Worm (Caenorhabditis elegans) whole organism, late embryonic: ENCODE measurements around the gene tag-65.

Experiments
- C38D4.7 ChIP-seq: fragments of 200-800 bp; sonication (Bioruptor generic); optimal IDR thresholded peaks from 2 replicates; lab custom pipeline; 2018; ENCODE audit warnings: mild to moderate bottlenecking, missing genetic modification characterization, moderate library complexity, missing compliant biosample characterization
- F13H6.1 ChIP-seq: sonication (generic microtip); optimal IDR thresholded peaks from 2 replicates; lab custom pipeline; 2016; ENCODE audit warnings: missing genetic modification characterization, missing compliant biosample characterization
- K09A11.1 ChIP-seq: sonication (generic microtip); optimal IDR thresholded peaks from 2 replicates; lab custom pipeline; 2017; ENCODE audit warnings: antibody characterized with exemption, mild to moderate bottlenecking, missing genetic modification characterization, missing compliant biosample characterization; ENCODE audit not compliant: insufficient read depth
- T23F11.4 ChIP-seq: fragments of 200-800 bp; sonication (Bioruptor generic); optimal IDR thresholded peaks from 2 replicates; lab custom pipeline; 2018; ENCODE audit warnings: mild to moderate bottlenecking, missing genetic modification characterization, missing compliant biosample characterization
- Y22D7AL.16 ChIP-seq: sonication (generic microtip); optimal IDR thresholded peaks from 2 replicates; lab custom pipeline; 2016; ENCODE audit warnings: missing genetic modification characterization, missing compliant biosample characterization
- ceh-2 ChIP-seq: sonication (generic microtip); optimal IDR thresholded peaks from 2 replicates; lab custom pipeline; 2016; ENCODE audit warnings: missing genotype, missing genetic modification characterization, missing compliant biosample characterization
- ceh-22 ChIP-seq: sonication (generic microtip); optimal IDR thresholded peaks from 2 replicates; lab custom pipeline; 2017; ENCODE audit warnings: missing biosample characterization, missing genetic modification characterization
- ceh-24 ChIP-seq: sonication (generic microtip); optimal IDR thresholded peaks from 2 replicates; lab custom pipeline; 2016; ENCODE audit warnings: mild to moderate bottlenecking, missing genetic modification characterization, missing compliant biosample characterization
- ceh-30 ChIP-seq: fragments of 150-350 bp; optimal IDR thresholded peaks from 2 replicates; lab custom pipeline; 2014; ENCODE audit warnings: missing biosample characterization, missing genetic modification characterization
- ceh-31 ChIP-seq: sonication (generic microtip); optimal IDR thresholded peaks from 2 replicates; lab custom pipeline; 2016; ENCODE audit warnings: missing genetic modification characterization, missing compliant biosample characterization
- ceh-34 ChIP-seq: sonication (generic microtip); optimal IDR thresholded peaks from 2 replicates; lab custom pipeline; 2016; ENCODE audit warnings: mild to moderate bottlenecking, missing genetic modification characterization, missing compliant biosample characterization
- dve-1 ChIP-seq: sonication (generic microtip); optimal IDR thresholded peaks from 2 replicates; lab custom pipeline; 2017; ENCODE audit warnings: antibody characterized with exemption, mild to moderate bottlenecking, missing genetic modification characterization, missing compliant biosample characterization
- elt-4 ChIP-seq: sonication (generic microtip); optimal IDR thresholded peaks from 2 replicates; lab custom pipeline; 2016; ENCODE audit warnings: missing genetic modification characterization, missing compliant biosample characterization
- ets-4 ChIP-seq: sonication (generic microtip); optimal IDR thresholded peaks from 2 replicates; lab custom pipeline; 2016; ENCODE audit warnings: missing genetic modification characterization, missing compliant biosample characterization
- eyg-1 ChIP-seq: sonication (generic microtip); optimal IDR thresholded peaks from 2 replicates; lab custom pipeline; 2016; ENCODE audit warnings: missing genotype, missing genetic modification characterization, missing compliant biosample characterization
- fax-1 ChIP-seq: sonication (generic microtip); optimal IDR thresholded peaks from 2 replicates; lab custom pipeline; 2016; ENCODE audit warnings: missing genotype, missing genetic modification characterization, missing compliant biosample characterization
- fkh-10 ChIP-seq: fragments of 150-350 bp; optimal IDR thresholded peaks from 2 replicates; lab custom pipeline; 2014; ENCODE audit warnings: missing biosample characterization, missing genetic modification reagents, missing genetic modification characterization
- gmeb-2 ChIP-seq: sonication (generic microtip); optimal IDR thresholded peaks from 2 replicates; lab custom pipeline; 2016; ENCODE audit warnings: missing genetic modification characterization, inconsistent platforms, missing compliant biosample characterization
- hlh-13 ChIP-seq: fragments of 200-800 bp; sonication (Bioruptor generic); optimal IDR thresholded peaks from 2 replicates; lab custom pipeline; 2018; ENCODE audit warnings: mild to moderate bottlenecking, missing genetic modification characterization, missing compliant biosample characterization
- hlh-30 ChIP-seq: sonication (generic microtip); optimal IDR thresholded peaks from 2 replicates; lab custom pipeline; 2017; ENCODE audit warnings: antibody characterized with exemption, missing genetic modification characterization, missing compliant biosample characterization; ENCODE audit not compliant: insufficient read depth
- hlh-6 ChIP-seq: sonication (generic microtip); optimal IDR thresholded peaks from 2 replicates; lab custom pipeline; 2016; ENCODE audit warnings: missing genotype, missing genetic modification characterization, missing compliant biosample characterization
- nfya-1 ChIP-seq: sonication (generic microtip); optimal IDR thresholded peaks from 2 replicates; lab custom pipeline; 2017; ENCODE audit warnings: missing genetic modification characterization, mild to moderate bottlenecking, missing compliant biosample characterization, antibody characterized with exemption, moderate library complexity
- nhr-11 ChIP-seq: fragments of 150-350 bp; optimal IDR thresholded peaks from 2 replicates; lab custom pipeline; 2014; ENCODE audit warnings: missing biosample characterization, missing genetic modification characterization
- pag-3 ChIP-seq: sonication (generic microtip); optimal IDR thresholded peaks from 2 replicates; lab custom pipeline; 2016; ENCODE audit warnings: missing compliant biosample characterization, missing genetic modification characterization, borderline replicate concordance
- pat-9 ChIP-seq: fragments of 200-800 bp; sonication (Bioruptor generic); optimal IDR thresholded peaks from 2 replicates; lab custom pipeline; 2018; ENCODE audit warnings: mild to moderate bottlenecking, missing genetic modification characterization, moderate library complexity, missing compliant biosample characterization
- pax-1 ChIP-seq: fragments of 150-350 bp; optimal IDR thresholded peaks from 2 replicates; lab custom pipeline; 2014; ENCODE audit warnings: missing biosample characterization, missing genetic modification characterization
- pqm-1 ChIP-seq: sonication (generic microtip); optimal IDR thresholded peaks from 2 replicates; lab custom pipeline; 2016; ENCODE audit warnings: missing genetic modification characterization, missing compliant biosample characterization
- ref-2 ChIP-seq: sonication (generic microtip); optimal IDR thresholded peaks from 2 replicates; lab custom pipeline; 2016; ENCODE audit warnings: missing genetic modification characterization, missing compliant biosample characterization
- sox-4 ChIP-seq: sonication (generic microtip); optimal IDR thresholded peaks from 2 replicates; lab custom pipeline; 2017; ENCODE audit warnings: mild to moderate bottlenecking, missing genetic modification characterization, inconsistent platforms, missing compliant biosample characterization
- unc-55 ChIP-seq: sonication (generic microtip); optimal IDR thresholded peaks from 2 replicates; lab custom pipeline; 2017; ENCODE audit warnings: missing biosample characterization, missing genetic modification reagents, missing genetic modification characterization
- unc-86 ChIP-seq: sonication (generic microtip); optimal IDR thresholded peaks from 2 replicates; lab custom pipeline; 2016; ENCODE audit warnings: missing genetic modification characterization, missing compliant biosample characterization
- zip-5 ChIP-seq: sonication (generic microtip); optimal IDR thresholded peaks from 2 replicates; lab custom pipeline; 2016; ENCODE audit warnings: missing genetic modification characterization, missing compliant biosample characterization

The tag-65 gene

DNA sequence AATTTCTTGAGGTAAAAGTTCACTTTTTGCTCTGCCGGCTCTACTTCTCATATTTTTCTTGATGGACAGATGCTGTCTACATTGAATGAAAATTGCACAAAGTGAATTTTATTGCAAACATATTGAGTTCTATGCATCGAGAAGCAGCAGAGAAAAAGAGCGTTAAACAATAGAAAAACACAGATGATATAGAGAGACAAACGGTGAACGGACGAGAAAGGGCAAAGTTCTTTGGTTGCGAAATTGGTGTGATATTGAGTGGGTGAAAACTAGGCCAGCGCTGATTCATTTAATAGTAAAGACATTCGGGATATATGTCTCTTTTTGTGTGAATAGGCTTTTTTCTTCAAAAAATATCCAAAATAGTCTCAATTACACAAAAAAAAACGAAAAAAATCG, 24.0 kb downstream of the tag-65 start:
- TF ChIP-seq pag-3 (tag; lab: Kevin White, UChicago) (no peak), hlh-6 (tag; lab: Kevin White, UChicago) (no peak), unc-86 (tag; lab: Kevin White, UChicago) (no peak), pat-9 (tag; lab: Kevin White, UChicago) (no peak), K09A11.1 (tag; lab: Kevin White, UChicago) (no peak), ets-4 (tag; lab: Kevin White, UChicago) (no peak), unc-55 (GFP tag; lab: Kevin White, UChicago) (no peak), ceh-31 (tag; lab: Kevin White, UChicago) (no peak), zip-5 (tag; lab: Kevin White, UChicago) (no peak), eyg-1 (tag; lab: Kevin White, UChicago) (no peak), T23F11.4 (GFP tag; lab: Kevin White, UChicago) (no peak), fkh-10 (GFP tag; lab: Kevin White, UChicago) (no peak), hlh-13 (GFP tag; lab: Kevin White, UChicago) (no peak), nfya-1 (tag; lab: Kevin White, UChicago) (no peak), pqm-1 (tag; lab: Kevin White, UChicago) (no peak), fax-1 (tag; lab: Kevin White, UChicago) (no peak)

DNA sequence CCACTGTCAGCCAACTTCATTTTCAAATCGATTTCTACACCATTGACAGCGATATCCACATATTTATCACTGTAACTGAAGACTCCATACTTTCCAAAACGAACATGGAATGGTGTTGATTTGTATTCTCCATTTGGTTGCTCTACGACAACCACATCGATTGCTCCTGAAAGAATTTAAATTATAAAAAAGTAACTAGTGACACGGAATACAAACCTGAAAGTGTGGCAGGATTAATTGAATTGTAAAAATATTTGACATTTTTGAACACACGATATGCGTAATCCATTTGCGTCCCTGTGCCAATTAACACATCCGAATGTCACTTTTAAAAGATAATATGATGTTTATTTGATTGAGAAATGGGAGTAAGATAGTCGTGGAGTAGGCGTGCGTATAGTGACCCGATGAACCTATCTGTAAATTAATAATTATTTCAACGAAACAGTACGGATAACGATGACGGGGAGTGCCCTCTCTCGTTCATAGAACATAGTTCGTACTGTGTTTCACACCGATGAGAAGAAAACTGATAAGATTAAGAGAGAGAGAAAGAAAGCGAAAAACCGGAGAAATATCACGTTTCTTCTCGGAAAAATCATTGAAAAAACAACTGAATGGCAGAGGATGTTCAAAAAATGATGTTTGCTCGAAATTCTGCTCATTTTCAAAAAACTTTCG, 24.5 kb downstream of the tag-65 start, which contains the start of gene lpin-1:
Gene lpin-1, minus strand, starts transcription at position 417 of the 681 bp plus-strand sequence.
- no peak for TF ChIP-seq pax-1
- no peak for TF ChIP-seq ceh-2 (tag; lab: Kevin White, UChicago)
- no peak for TF ChIP-seq eyg-1 (tag; lab: Kevin White, UChicago)
- TF ChIP-seq unc-86 (tag; lab: Kevin White, UChicago): no peak
- TF ChIP-seq ceh-22: no peak

DNA sequence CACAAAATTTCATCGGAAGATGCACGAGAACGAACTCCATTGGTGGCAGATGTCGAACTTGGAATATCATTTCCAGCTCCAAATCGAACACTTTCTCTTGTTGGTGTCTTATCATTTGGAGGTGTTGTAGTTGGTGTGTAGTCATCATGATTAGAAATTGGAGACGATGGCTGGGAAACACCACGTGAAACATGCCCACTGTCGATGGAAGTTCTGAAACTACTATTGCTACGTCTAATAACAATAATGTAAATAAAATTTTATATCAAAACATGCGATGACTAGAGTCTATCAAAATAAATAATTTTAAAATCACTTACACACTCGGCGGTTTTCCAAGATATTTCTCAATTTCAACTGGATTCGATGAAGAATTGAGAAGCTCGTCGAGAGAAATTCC, 26.1 kb downstream of the tag-65 start:
- TF ChIP-seq F13H6.1 (tag; lab: Kevin White, UChicago) (no peak), elt-4 (tag; lab: Kevin White, UChicago) (no peak), gmeb-2 (tag; lab: Kevin White, UChicago) (no peak), dve-1 (tag; lab: Kevin White, UChicago) (no peak), C38D4.7 (GFP tag; lab: Kevin White, UChicago) (no peak), zip-5 (tag; lab: Kevin White, UChicago) (no peak), hlh-30 (no peak), ceh-30 (tag; lab: Kevin White, UChicago) (no peak), ceh-34 (tag; lab: Kevin White, UChicago) (no peak), ref-2 (tag; lab: Kevin White, UChicago) (no peak)

- TF ChIP-seq unc-86 (tag; lab: Kevin White, UChicago) (no peak), nhr-11 (tag; lab: Kevin White, UChicago) (no peak), ceh-24 (tag; lab: Kevin White, UChicago) (no peak), Y22D7AL.16 (tag; lab: Kevin White, UChicago) (no peak), nfya-1 (tag; lab: Kevin White, UChicago) (no peak), sox-4 (tag; lab: Kevin White, UChicago) (no peak), hlh-13 (GFP tag; lab: Kevin White, UChicago) (no peak)
These were observed 27.6 kb downstream of the tag-65 start for ce11 chrV:13650800-13651199.
